Fruit fly (Drosophila melanogaster): ENCODE results near the gene Pi4KIIalpha.

Pi4KIIalpha gene

DNA sequence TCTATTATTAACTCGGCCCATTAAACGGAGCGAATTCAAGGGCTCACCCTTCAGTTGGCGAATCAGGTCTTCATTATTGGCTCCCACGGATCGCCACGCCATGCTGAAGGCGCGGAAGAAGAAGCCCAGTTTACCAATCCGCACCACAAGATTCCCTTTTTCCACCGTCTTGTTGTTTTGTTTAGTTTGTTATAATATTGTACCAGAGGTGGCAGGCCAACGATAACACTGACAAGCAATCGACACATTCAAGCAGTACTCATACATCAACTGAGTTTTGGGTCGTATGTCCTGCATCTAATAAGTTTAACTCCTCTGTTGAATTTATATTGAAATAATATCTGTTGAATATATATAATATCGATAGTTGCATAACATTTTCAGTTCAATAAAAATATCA lies 9.4 kb downstream of the Pi4KIIalpha start, which contains the start of gene Pcmt:
Pcmt (minus strand) TSS at position 235 of the 400 bp plus-strand sequence.
- TF ChIP-seq CG8119 (GFP tag; IDR thresholded peaks at IDR 0.05): no peak
- peak; percentile 2 for TF ChIP-seq esn (GFP tag; optimal IDR thresholded peaks at IDR 0.05)

DNA sequence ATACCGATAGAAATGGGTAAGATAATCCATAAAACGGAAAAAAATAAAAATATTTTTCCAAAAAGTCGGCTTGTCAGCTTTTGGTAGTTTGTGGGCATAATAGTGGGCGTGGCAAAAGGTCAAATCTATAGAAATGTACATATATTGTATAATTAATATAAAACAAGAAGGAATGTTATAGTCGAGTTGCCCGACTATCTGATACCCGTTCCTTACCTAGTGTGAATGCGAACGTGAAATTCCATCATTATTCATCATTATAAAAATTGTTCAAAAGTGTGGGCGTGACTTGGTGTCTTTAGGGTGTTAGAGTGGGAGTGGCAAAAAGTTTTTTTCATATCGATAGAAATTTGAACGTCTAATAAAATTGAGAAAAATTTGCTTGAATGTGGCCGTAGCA lies 11.9 kb downstream of the Pi4KIIalpha start:
- TF ChIP-seq Met (GFP tag; optimal IDR thresholded peaks at IDR 0.05) (no peak), Eip93F (GFP tag; optimal IDR thresholded peaks at IDR 0.05) (no peak), CG9139 (GFP tag; optimal IDR thresholded peaks at IDR 0.05) (no peak), CG8119 (GFP tag; IDR thresholded peaks at IDR 0.05) (no peak), vri (GFP tag; optimal IDR thresholded peaks at IDR 0.05) (no peak), pdm3 (GFP tag; optimal IDR thresholded peaks at IDR 0.05) (no peak), Eip75B (GFP tag; optimal IDR thresholded peaks at IDR 0.05) (no peak), Gug (GFP tag; IDR thresholded peaks at IDR 0.05) (no peak)

DNA sequence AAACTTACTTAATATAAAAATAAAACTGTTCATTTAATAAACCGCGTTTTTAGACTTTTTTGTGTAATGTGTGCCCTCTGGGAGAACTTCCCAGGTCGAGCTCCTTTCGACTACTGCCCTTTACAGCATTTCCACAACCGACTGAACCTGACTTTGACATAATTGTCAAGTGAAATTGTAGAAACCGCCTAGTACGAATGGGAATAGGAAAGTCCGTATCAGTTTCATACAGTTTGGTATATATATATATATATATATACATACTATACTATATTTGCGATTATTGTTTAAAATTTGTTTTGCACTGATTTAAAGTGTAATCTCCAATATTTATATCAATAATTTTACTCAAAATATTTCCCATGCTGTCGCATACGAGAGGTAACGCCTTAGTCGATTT lies 12.4 kb downstream of the Pi4KIIalpha start, which contains the start of gene mia:
mia (minus strand) TSS at position 101 of the 400 bp plus-strand sequence.
- TF ChIP-seq eg (GFP tag; IDR thresholded peaks at IDR 0.05) (no peak), CG11902 (GFP tag; optimal IDR thresholded peaks at IDR 0.05) (no peak), CG6808 (GFP tag; optimal IDR thresholded peaks at IDR 0.05) (no peak), CG6276 (GFP tag; optimal IDR thresholded peaks at IDR 0.05) (no peak), Blimp-1 (GFP tag; optimal IDR thresholded peaks at IDR 0.05) (no peak), CG8119 (GFP tag; IDR thresholded peaks at IDR 0.05) (no peak), Sox15 (GFP tag; optimal IDR thresholded peaks at IDR 0.05) (no peak), CG9139 (GFP tag; optimal IDR thresholded peaks at IDR 0.05) (no peak), dac (GFP tag; optimal IDR thresholded peaks at IDR 0.05) (no peak), pdm3 (GFP tag; optimal IDR thresholded peaks at IDR 0.05) (no peak), Lpt (GFP tag; optimal IDR thresholded peaks at IDR 0.05) (no peak), CG11762 (GFP tag; optimal IDR thresholded peaks at IDR 0.05; ENCODE audit: insufficient read depth) (no peak), achi (GFP tag; optimal IDR thresholded peaks at IDR 0.05) (no peak), Eip75B (GFP tag; optimal IDR thresholded peaks at IDR 0.05) (no peak), CG31627 (GFP tag; optimal IDR thresholded peaks at IDR 0.05) (no peak), ss (GFP tag; optimal IDR thresholded peaks at IDR 0.05) (no peak), CG8632 (GFP tag; optimal IDR thresholded peaks at IDR 0.05) (no peak)

DNA sequence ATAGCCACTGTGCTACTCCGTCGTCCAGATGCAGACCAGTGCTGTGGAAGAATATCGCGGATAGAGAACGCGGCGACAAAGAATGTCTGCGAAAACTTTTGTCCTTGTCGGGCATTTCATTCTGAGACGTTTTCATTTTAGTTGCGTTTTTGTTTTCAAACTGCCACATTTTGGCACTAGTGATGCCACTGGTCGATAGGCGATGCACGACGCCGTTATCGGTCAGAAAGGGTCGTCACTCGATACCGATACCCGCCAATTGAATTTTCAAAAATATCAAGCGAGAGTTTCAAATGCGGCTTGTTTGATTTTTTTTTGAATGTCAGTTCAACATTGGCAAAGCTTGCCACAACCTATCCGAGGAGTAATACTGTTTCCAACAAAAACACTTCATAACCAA lies 13.0 kb downstream of the Pi4KIIalpha start:
- no peak for TF ChIP-seq CG16779 (tag; optimal IDR thresholded peaks at IDR 0.05)
- no peak for TF ChIP-seq Sox102F (GFP tag; optimal IDR thresholded peaks at IDR 0.05)
- TF ChIP-seq CG10631 (GFP tag; optimal IDR thresholded peaks at IDR 0.05): no peak
- TF ChIP-seq CG8632 (GFP tag; optimal IDR thresholded peaks at IDR 0.05): no peak
- TF ChIP-seq CG6792 (GFP tag; optimal IDR thresholded peaks at IDR 0.05): no peak
- no peak for TF ChIP-seq fd85E (GFP tag; optimal IDR thresholded peaks at IDR 0.05)

DNA sequence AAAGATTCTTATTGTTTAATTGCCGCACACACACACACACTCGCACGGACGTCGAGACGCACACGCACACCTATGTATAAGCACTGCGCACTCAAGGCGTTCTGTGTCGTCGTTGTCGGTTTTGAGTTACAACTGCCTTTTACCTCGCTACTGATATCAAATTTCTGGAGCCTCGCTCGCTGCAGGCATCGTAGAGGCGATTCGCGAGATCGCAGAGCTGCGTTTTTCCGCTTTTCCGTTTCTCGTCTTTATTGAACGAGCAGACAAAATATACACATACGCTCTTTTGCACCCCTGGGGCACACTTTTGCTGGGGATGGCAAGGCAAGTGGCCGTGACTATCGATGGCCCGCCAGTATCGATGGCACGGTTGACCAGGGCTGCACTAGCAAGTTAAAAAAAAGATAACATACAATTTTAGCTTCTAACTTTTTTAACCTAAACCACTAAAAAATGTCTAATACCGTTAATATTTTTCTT lies 15.9 kb downstream of the Pi4KIIalpha start, which contains the start of gene CG2519:
CG2519 (minus strand) TSS at position 312 of the 480 bp plus-strand sequence.
- TF ChIP-seq dsx (GFP tag; optimal IDR thresholded peaks at IDR 0.05; ENCODE audit: poor library complexity, severe bottlenecking): no peak
- TF ChIP-seq CG6276 (GFP tag; optimal IDR thresholded peaks at IDR 0.05): no peak
- peak; percentile 54 for TF ChIP-seq esn (GFP tag; optimal IDR thresholded peaks at IDR 0.05)
- TF ChIP-seq CG7368 (GFP tag; optimal IDR thresholded peaks at IDR 0.05): no peak
- TF ChIP-seq Blimp-1 (GFP tag; optimal IDR thresholded peaks at IDR 0.05): no peak
- peak; percentile 43 for TF ChIP-seq lz (GFP tag; optimal IDR thresholded peaks at IDR 0.05)
- peak; percentile 43 for TF ChIP-seq CG31627 (GFP tag; optimal IDR thresholded peaks at IDR 0.05)
- 0 out of 2 replicates have a peak, but pooled peaks have one; percentile 7 for TF ChIP-seq CG11294 (GFP tag; IDR thresholded peaks at IDR 0.05)
- TF ChIP-seq CG15336 (GFP tag; IDR thresholded peaks at IDR 0.05): peak; percentile 25; the same call in 1 of the 2 replicates
- peak; percentile 58 for TF ChIP-seq cyc (GFP tag; optimal IDR thresholded peaks at IDR 0.05)
- TF ChIP-seq achi (GFP tag; optimal IDR thresholded peaks at IDR 0.05): no peak
- TF ChIP-seq Sox14 (GFP tag; optimal IDR thresholded peaks at IDR 0.05): peak; percentile 47
- peak; percentile 48 for TF ChIP-seq CG3032 (tag; optimal IDR thresholded peaks at IDR 0.05)
- peak; percentile 32 for TF ChIP-seq Ets21C (GFP tag; optimal IDR thresholded peaks at IDR 0.05)
- TF ChIP-seq Eip75B (GFP tag; optimal IDR thresholded peaks at IDR 0.05): no peak
- peak; percentile 18 for TF ChIP-seq CG6792 (GFP tag; optimal IDR thresholded peaks at IDR 0.05)

All from whole organism, prepupa.